Worm (Caenorhabditis elegans): ENCODE results near the gene skpt-1.

ce11 chrIII:5487087-5487603, 39.0 kb upstream of the skpt-1 start, which contains the start of gene osg-1:
- TF ChIP-seq lsy-2 (tag; optimal IDR thresholded peaks at IDR 0.05) (no peak), lin-13 (GFP tag; optimal IDR thresholded peaks at IDR 0.05) (no peak), nhr-77 (tag; optimal IDR thresholded peaks at IDR 0.05) (no peak), hlh-4 (tag; optimal IDR thresholded peaks at IDR 0.05) (no peak), ceh-63 (GFP tag; optimal IDR thresholded peaks at IDR 0.05) (no peak), zag-1 (tag; optimal IDR thresholded peaks at IDR 0.05) (no peak), pqm-1 (tag; optimal IDR thresholded peaks at IDR 0.05) (no peak), fkh-10 (GFP tag; optimal IDR thresholded peaks at IDR 0.05) (no peak), egl-27 (tag; optimal IDR thresholded peaks at IDR 0.05) (no peak), skn-1 (tag; optimal IDR thresholded peaks at IDR 0.05) (no peak), unc-30 (tag; optimal IDR thresholded peaks at IDR 0.05) (no peak), tbx-2 (tag; optimal IDR thresholded peaks at IDR 0.05) (no peak), unc-62 (GFP tag; optimal IDR thresholded peaks at IDR 0.05) (no peak), lin-39 (tag; optimal IDR thresholded peaks at IDR 0.05) (no peak)
